Fruit fly (Drosophila melanogaster) Kc167 (cell line): ENCODE results near the gene Spn28F.

Experiments used
- Myc ChIP-seq: fragments of >200 bp; optimal IDR thresholded peaks from 2 replicates; lab custom pipeline; 2017; ENCODE audit warnings: missing external identifiers
- Sin3A ChIP-seq: fragments of >200 bp; optimal IDR thresholded peaks from 2 replicates; lab custom pipeline; 2018; ENCODE audit warnings: missing external identifiers
- h ChIP-seq: fragments of >200 bp; optimal IDR thresholded peaks from 3 replicates; lab custom pipeline; 2018; ENCODE audit warnings: missing external identifiers
- insv ChIP-seq: fragments of >200 bp; optimal IDR thresholded peaks from 3 replicates; lab custom pipeline; 2018; ENCODE audit warnings: missing external identifiers
- psq ChIP-seq: fragments of >200 bp; optimal IDR thresholded peaks from 2 replicates; lab custom pipeline; 2017; ENCODE audit warnings: missing external identifiers
- ttk ChIP-seq: sonication (Bioruptor generic); optimal IDR thresholded peaks from 2 replicates; lab custom pipeline; 2017; ENCODE audit warnings: missing external identifiers

Gene Spn28F

DNA sequence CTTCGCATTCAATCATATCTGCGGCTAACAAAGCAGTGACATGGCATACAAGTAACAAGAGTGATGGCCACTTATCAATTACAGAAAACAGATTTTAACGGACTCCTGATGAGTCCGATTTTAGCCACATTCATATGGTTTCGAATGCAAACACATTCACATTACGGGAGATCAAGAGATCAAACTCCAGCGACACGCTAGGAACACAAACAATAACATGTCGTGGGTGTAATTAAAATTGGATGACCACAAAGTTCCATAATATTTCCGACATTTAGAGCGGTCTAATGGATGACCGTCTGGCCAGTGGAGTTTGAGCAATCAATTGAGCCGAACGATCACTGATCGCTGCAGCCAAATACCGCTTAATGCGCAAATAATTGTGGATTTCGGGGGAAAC is 586 bp upstream of the Spn28F start, which contains the start of gene CG14277:
Gene CG14277 (plus strand): TSS at position 301 of the 400 bp plus-strand sequence.
- TF ChIP-seq h (lab: Kevin White, UChicago), result no peak
- no peak for TF ChIP-seq Sin3A (lab: Kevin White, UChicago)
- TF ChIP-seq insv (lab: Kevin White, UChicago), result no peak
- no peak for TF ChIP-seq Myc
- no peak for TF ChIP-seq psq (lab: Kevin White, UChicago)
- no peak for TF ChIP-seq ttk (lab: Kevin White, UChicago)

DNA sequence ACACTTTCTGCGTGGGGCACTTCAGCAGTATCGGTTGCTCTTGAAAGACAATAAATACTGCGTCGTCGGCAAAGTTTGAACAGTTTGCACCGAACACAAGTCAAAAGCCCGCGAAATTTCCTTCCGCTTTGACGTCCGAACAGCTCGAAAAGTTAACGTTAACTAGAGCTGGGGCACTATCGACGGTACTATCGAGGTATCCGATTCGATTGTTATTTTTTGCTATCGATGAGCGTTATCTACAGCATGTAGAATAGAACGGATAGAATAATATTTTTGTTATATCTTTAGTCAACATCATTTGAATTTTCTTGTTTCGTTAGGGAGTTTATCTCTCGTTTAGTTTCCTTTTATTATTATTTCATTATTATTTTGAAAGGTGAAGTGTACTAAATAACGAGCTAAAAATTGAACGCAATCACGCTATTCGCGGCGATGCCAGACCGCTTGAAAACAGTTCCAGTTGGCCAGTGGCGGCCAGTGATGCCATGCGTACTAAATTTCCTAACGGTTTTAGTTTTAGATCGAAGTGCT is 1.8 kb downstream of the Spn28F start, which contains the start of gene Pvr:
Gene Pvr (minus strand): TSS at position 167 of the 534 bp plus-strand sequence.
- no peak for TF ChIP-seq Myc

- no peak for TF ChIP-seq psq (lab: Kevin White, UChicago)
These were observed 2.5 kb downstream of the Spn28F start for dm6 chr2L:8239032-8239650.

- TF ChIP-seq psq (lab: Kevin White, UChicago) (no peak), h (lab: Kevin White, UChicago) (no peak), ttk (lab: Kevin White, UChicago) (no peak), Sin3A (lab: Kevin White, UChicago) (no peak), Myc (no peak), insv (lab: Kevin White, UChicago) (no peak)
These were observed 8.0 kb downstream of the Spn28F start for dm6 chr2L:8233571-8233970.

dm6 chr2L:8232389-8232788 is 9.2 kb downstream of the Spn28F start:
- no peak for TF ChIP-seq psq (lab: Kevin White, UChicago)

DNA sequence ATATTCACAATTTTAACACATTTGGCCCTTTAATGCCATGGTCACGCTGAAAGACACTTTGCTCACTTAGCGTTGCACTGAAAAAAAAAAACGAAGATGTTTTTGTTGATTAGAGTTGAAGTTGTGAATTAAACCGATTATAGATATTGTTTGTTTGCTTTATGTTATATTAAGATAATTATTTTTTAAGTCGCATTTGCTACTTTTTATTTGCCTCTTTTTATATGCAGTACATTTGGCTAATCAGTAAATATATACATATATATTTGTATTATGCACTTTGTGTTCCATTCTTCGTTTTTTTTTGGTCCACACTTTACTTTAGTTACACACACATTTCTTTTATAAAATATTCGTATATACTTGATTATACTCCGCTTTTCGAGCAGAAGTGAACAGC is 11.3 kb downstream of the Spn28F start:
- TF ChIP-seq h (lab: Kevin White, UChicago) (no peak), psq (lab: Kevin White, UChicago) (no peak), Myc (no peak), insv (lab: Kevin White, UChicago) (no peak), Sin3A (lab: Kevin White, UChicago) (no peak), ttk (lab: Kevin White, UChicago) (no peak)

- TF ChIP-seq insv (lab: Kevin White, UChicago) (no peak), h (lab: Kevin White, UChicago) (no peak), Sin3A (lab: Kevin White, UChicago) (no peak), ttk (lab: Kevin White, UChicago) (no peak), psq (lab: Kevin White, UChicago) (no peak), Myc (no peak)
These were observed 12.0 kb downstream of the Spn28F start for dm6 chr2L:8229628-8230027.

DNA sequence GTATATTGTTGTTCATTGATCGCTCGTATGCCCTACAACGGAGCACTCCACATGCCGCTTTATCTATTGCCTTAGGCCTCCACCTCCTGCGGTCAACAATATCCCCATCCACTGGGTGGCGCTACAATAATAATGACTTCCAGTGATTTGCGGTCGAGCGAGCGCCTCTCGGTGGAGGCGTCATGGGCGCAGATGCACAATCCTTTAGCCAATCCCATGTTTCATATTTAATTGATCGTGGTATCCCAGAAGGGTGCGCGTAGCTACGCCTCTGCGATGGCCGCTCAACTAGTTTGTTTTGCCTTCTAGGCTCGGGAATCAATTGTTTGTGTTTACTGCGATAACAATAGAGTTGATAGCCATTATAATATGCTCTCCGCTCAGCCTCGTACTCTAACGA is 12.5 kb downstream of the Spn28F start:
- no peak for TF ChIP-seq h (lab: Kevin White, UChicago)
- TF ChIP-seq psq (lab: Kevin White, UChicago), result no peak
- TF ChIP-seq insv (lab: Kevin White, UChicago), result no peak
- no peak for TF ChIP-seq Sin3A (lab: Kevin White, UChicago)
- no peak for TF ChIP-seq ttk (lab: Kevin White, UChicago)
- TF ChIP-seq Myc, result no peak

DNA sequence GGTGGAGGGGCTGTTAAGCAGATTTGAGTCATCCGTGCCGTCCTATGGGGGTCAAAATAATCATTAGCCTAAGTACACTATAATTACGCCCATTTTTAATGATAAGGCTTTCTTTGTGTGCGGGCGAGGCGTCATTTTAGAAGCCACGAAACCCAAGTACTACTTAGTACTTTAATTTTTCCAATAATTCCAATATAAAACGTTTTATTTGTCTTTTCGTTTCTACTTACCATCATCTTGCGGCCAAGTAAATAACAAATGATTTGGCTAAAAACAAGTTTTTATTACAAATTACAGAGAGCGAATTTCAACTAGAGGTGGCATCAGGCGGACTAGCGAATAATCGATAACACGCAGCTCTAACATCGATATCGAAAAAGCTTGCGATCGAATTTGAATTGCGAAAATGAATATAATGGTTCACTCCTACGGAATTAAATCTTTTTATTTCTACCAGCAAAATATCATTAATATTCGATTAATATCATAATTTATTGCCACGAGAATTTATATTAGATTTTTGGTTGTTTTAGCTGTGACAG is 21.1 kb downstream of the Spn28F start, which contains the start of gene Snx6:
Gene Snx6 (minus strand): TSS at position 349 of the 542 bp plus-strand sequence.
- TF ChIP-seq Myc, result no peak
- TF ChIP-seq ttk (lab: Kevin White, UChicago), result no peak
- no peak for TF ChIP-seq h (lab: Kevin White, UChicago)
- no peak for TF ChIP-seq psq (lab: Kevin White, UChicago)

DNA sequence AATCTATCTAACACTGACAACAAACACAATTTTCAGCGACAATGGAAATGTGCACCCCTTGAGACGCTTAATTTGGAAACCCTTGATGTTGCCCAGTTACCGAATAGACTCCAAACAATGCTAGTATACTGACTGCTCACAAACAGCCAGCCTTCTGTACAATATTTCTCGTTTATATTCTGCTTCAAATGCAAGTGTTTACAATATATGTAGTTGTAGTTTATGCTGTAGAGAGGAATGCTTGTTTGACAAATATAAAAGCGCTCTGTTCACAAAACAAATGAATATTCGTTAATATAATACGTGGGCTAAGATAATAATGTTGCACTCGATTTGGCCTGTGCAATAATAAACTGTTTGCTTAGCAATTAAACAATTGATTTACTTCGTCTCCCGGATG is 23.7 kb downstream of the Spn28F start, which contains the start of gene CG8292:
Gene CG8292 (minus strand): TSS at position 101 of the 400 bp plus-strand sequence.
- TF ChIP-seq h (lab: Kevin White, UChicago), result no peak
- no peak for TF ChIP-seq ttk (lab: Kevin White, UChicago)
- no peak for TF ChIP-seq Sin3A (lab: Kevin White, UChicago)
- TF ChIP-seq insv (lab: Kevin White, UChicago), result no peak
- TF ChIP-seq Myc, result no peak
- no peak for TF ChIP-seq psq (lab: Kevin White, UChicago)

- TF ChIP-seq psq (lab: Kevin White, UChicago) (no peak), Sin3A (lab: Kevin White, UChicago) (no peak), insv (lab: Kevin White, UChicago) (no peak), ttk (lab: Kevin White, UChicago) (no peak), h (lab: Kevin White, UChicago) (no peak), Myc (no peak)
These were observed 26.2 kb downstream of the Spn28F start, which contains the start of gene CG8349 for dm6 chr2L:8215259-8215929. Gene CG8349, plus strand, starts transcription at chr2L:8215915.

DNA sequence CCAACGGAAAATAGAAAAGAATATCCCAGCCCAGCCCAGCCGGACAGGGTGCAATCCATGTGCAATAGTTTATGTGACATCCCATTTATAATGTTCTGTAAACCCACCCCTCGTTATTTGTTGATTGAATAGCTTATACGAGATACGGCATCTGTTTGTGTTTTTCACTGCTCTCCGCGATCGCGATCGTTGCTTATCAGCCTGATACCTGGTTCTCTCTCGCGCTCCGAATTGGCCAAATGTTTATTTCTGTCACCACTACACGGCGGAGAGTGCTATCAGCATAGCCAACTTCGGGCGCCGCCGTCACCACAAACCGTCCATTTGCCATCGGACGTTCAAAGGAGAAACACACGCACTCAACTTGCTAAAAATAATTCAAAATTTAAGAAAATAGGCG is 27.6 kb downstream of the Spn28F start, which contains the start of gene CG8353:
Gene CG8353 (plus strand): TSS at position 59 of the 400 bp plus-strand sequence.
- no peak for TF ChIP-seq Myc
- no peak for TF ChIP-seq insv (lab: Kevin White, UChicago)
- no peak for TF ChIP-seq Sin3A (lab: Kevin White, UChicago)
- no peak for TF ChIP-seq h (lab: Kevin White, UChicago)
- TF ChIP-seq ttk (lab: Kevin White, UChicago), result no peak
- TF ChIP-seq psq (lab: Kevin White, UChicago), result no peak
